Fruit fly (Drosophila melanogaster): ENCODE data around the gene CG5961.

- TF ChIP-seq h (optimal IDR thresholded peaks at IDR 0.05) (no peak), Sin3A (optimal IDR thresholded peaks at IDR 0.05) (no peak), Myc (optimal IDR thresholded peaks at IDR 0.05) (no peak), psq (optimal IDR thresholded peaks at IDR 0.05) (no peak), ttk (optimal IDR thresholded peaks at IDR 0.05) (no peak)
Measured at dm6 chr3R:12431030-12431489, 29.0 kb downstream of the CG5961 start, which contains the start of gene Prosalpha2.
